Worm (Caenorhabditis elegans) whole organism, late embryonic: ENCODE data around the gene ZK1251.3.

Experiments
- F13H6.1 ChIP-seq: sonication (generic microtip); optimal IDR thresholded peaks from 2 replicates; lab custom pipeline; 2016; ENCODE audit warnings: missing genetic modification characterization, missing compliant biosample characterization
- K09A11.1 ChIP-seq: sonication (generic microtip); optimal IDR thresholded peaks from 2 replicates; lab custom pipeline; 2017; ENCODE audit warnings: antibody characterized with exemption, mild to moderate bottlenecking, missing genetic modification characterization, missing compliant biosample characterization; ENCODE audit not compliant: insufficient read depth
- ahr-1 ChIP-seq: sonication (generic microtip); optimal IDR thresholded peaks from 2 replicates; lab custom pipeline; 2016; ENCODE audit warnings: missing genetic modification characterization, missing compliant biosample characterization
- ama-1 ChIP-seq: fragments of 150-350 bp; optimal IDR thresholded peaks from 2 replicates; lab custom pipeline; 2014
- ceh-14 ChIP-seq: sonication (generic microtip); optimal IDR thresholded peaks from 2 replicates; lab custom pipeline; 2016; ENCODE audit warnings: missing genotype, missing genetic modification characterization, missing compliant biosample characterization
- ceh-2 ChIP-seq: sonication (generic microtip); optimal IDR thresholded peaks from 2 replicates; lab custom pipeline; 2016; ENCODE audit warnings: missing genotype, missing genetic modification characterization, missing compliant biosample characterization
- ceh-24 ChIP-seq: sonication (generic microtip); optimal IDR thresholded peaks from 2 replicates; lab custom pipeline; 2016; ENCODE audit warnings: mild to moderate bottlenecking, missing genetic modification characterization, missing compliant biosample characterization
- ceh-30 ChIP-seq: fragments of 150-350 bp; optimal IDR thresholded peaks from 2 replicates; lab custom pipeline; 2014; ENCODE audit warnings: missing biosample characterization, missing genetic modification characterization
- ceh-34 ChIP-seq: sonication (generic microtip); optimal IDR thresholded peaks from 2 replicates; lab custom pipeline; 2016; ENCODE audit warnings: mild to moderate bottlenecking, missing genetic modification characterization, missing compliant biosample characterization
- ceh-45 ChIP-seq: fragments of 200-800 bp; sonication (Bioruptor generic); IDR thresholded peaks from 2 replicates; pipeline ENCODE4 v1.3.6; 2022; ENCODE audit warnings: missing genetic modification reagents, missing genetic modification characterization, missing compliant biosample characterization
- ceh-6 ChIP-seq: fragments of 200-800 bp; sonication (Bioruptor generic); optimal IDR thresholded peaks from 2 replicates; lab custom pipeline; 2018; ENCODE audit warnings: mild to moderate bottlenecking, missing genetic modification characterization, missing compliant biosample characterization
- ceh-9 ChIP-seq: sonication (generic microtip); optimal IDR thresholded peaks from 2 replicates; lab custom pipeline; 2016; ENCODE audit warnings: mild to moderate bottlenecking, missing genetic modification characterization, inconsistent platforms, missing compliant biosample characterization
- che-1 ChIP-seq: sonication (generic microtip); optimal IDR thresholded peaks from 2 replicates; lab custom pipeline; 2016; ENCODE audit warnings: mild to moderate bottlenecking, missing genetic modification characterization, missing compliant biosample characterization
- dve-1 ChIP-seq: sonication (generic microtip); optimal IDR thresholded peaks from 2 replicates; lab custom pipeline; 2017; ENCODE audit warnings: antibody characterized with exemption, mild to moderate bottlenecking, missing genetic modification characterization, missing compliant biosample characterization
- elt-2 ChIP-seq: sonication (generic microtip); optimal IDR thresholded peaks from 2 replicates; lab custom pipeline; 2016; ENCODE audit warnings: missing genetic modification reagents, missing genetic modification characterization, missing compliant biosample characterization
- fkh-6 ChIP-seq: sonication (generic microtip); optimal IDR thresholded peaks from 2 replicates; lab custom pipeline; 2016; ENCODE audit warnings: missing genetic modification characterization, missing compliant biosample characterization
- gmeb-2 ChIP-seq: sonication (generic microtip); optimal IDR thresholded peaks from 2 replicates; lab custom pipeline; 2016; ENCODE audit warnings: missing genetic modification characterization, inconsistent platforms, missing compliant biosample characterization
- hlh-30 ChIP-seq: sonication (generic microtip); optimal IDR thresholded peaks from 2 replicates; lab custom pipeline; 2017; ENCODE audit warnings: antibody characterized with exemption, missing genetic modification characterization, missing compliant biosample characterization; ENCODE audit not compliant: insufficient read depth
- hlh-6 ChIP-seq: sonication (generic microtip); optimal IDR thresholded peaks from 2 replicates; lab custom pipeline; 2016; ENCODE audit warnings: missing genotype, missing genetic modification characterization, missing compliant biosample characterization
- lim-6 ChIP-seq: sonication (generic microtip); optimal IDR thresholded peaks from 2 replicates; lab custom pipeline; 2016; ENCODE audit warnings: missing genetic modification characterization, missing compliant biosample characterization
- madf-2 ChIP-seq: sonication (generic microtip); optimal IDR thresholded peaks from 2 replicates; lab custom pipeline; 2017; ENCODE audit warnings: missing genetic modification characterization, missing compliant biosample characterization
- nfya-1 ChIP-seq: sonication (generic microtip); optimal IDR thresholded peaks from 2 replicates; lab custom pipeline; 2017; ENCODE audit warnings: missing genetic modification characterization, mild to moderate bottlenecking, missing compliant biosample characterization, antibody characterized with exemption, moderate library complexity
- npax-4 ChIP-seq: sonication (generic microtip); optimal IDR thresholded peaks from 2 replicates; lab custom pipeline; 2016; ENCODE audit warnings: missing genetic modification characterization, missing compliant biosample characterization
- odd-2 ChIP-seq: sonication (generic microtip); optimal IDR thresholded peaks from 2 replicates; lab custom pipeline; 2017; ENCODE audit warnings: antibody characterized with exemption, mild to moderate bottlenecking, missing genetic modification characterization, missing compliant biosample characterization
- pha-4 ChIP-seq: fragments of 150-350 bp; optimal IDR thresholded peaks from 2 replicates; lab custom pipeline; 2018; ENCODE audit warnings: missing biosample characterization, missing genetic modification reagents, missing genetic modification characterization
- pqm-1 ChIP-seq: sonication (generic microtip); optimal IDR thresholded peaks from 2 replicates; lab custom pipeline; 2016; ENCODE audit warnings: missing genetic modification characterization, missing compliant biosample characterization
- rnt-1 ChIP-seq: sonication (generic microtip); optimal IDR thresholded peaks from 2 replicates; lab custom pipeline; 2016; ENCODE audit warnings: missing genetic modification characterization, missing compliant biosample characterization
- sdc-2 ChIP-seq: sonication (generic microtip); optimal IDR thresholded peaks from 2 replicates; lab custom pipeline; 2016; ENCODE audit warnings: missing genotype, missing genetic modification characterization, missing compliant biosample characterization
- sox-2 ChIP-seq: fragments of 200-800 bp; sonication (Bioruptor generic); IDR thresholded peaks from 2 replicates; pipeline ENCODE4 v1.3.6; 2022; ENCODE audit warnings: missing genetic modification reagents, missing genetic modification characterization, missing compliant biosample characterization
- sox-4 ChIP-seq: sonication (generic microtip); optimal IDR thresholded peaks from 2 replicates; lab custom pipeline; 2017; ENCODE audit warnings: mild to moderate bottlenecking, missing genetic modification characterization, inconsistent platforms, missing compliant biosample characterization
- tbx-2 ChIP-seq: sonication (generic microtip); optimal IDR thresholded peaks from 2 replicates; lab custom pipeline; 2016; ENCODE audit warnings: missing genetic modification characterization, missing compliant biosample characterization
- tbx-7 ChIP-seq: sonication (generic microtip); optimal IDR thresholded peaks from 2 replicates; lab custom pipeline; 2016; ENCODE audit warnings: missing genotype, missing genetic modification characterization, missing compliant biosample characterization
- unc-42 ChIP-seq: sonication (generic microtip); optimal IDR thresholded peaks from 2 replicates; lab custom pipeline; 2016; ENCODE audit warnings: missing genotype, missing genetic modification characterization, missing compliant biosample characterization
- unc-86 ChIP-seq: sonication (generic microtip); optimal IDR thresholded peaks from 2 replicates; lab custom pipeline; 2016; ENCODE audit warnings: missing genetic modification characterization, missing compliant biosample characterization
- ztf-16 ChIP-seq: sonication (generic microtip); optimal IDR thresholded peaks from 2 replicates; lab custom pipeline; 2017; ENCODE audit warnings: missing genetic modification characterization, missing compliant biosample characterization

The ZK1251.3 gene

DNA sequence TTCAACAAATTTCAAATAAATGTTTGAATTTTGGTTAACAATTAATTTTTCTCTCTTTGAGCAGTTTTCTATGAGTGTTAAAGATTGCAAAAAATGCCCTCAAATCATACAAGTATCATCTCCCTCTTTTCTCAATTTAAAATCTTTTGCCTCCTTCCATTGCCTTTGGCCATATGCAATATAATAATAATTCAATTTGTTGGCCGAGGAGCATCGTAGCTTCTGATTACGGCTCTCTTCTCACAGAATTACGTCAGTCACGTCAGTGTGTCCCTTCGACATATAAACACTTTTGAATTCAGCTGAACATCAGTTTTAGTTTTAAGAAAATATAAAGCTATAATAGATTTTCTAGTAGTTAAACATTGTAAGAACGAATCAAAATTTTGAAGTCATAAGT lies 27.9 kb upstream of the ZK1251.3 start:
- TF ChIP-seq madf-2 (tag; lab: Kevin White, UChicago) (no peak), unc-42 (peak; percentile 85)

ce11 chrIV:9657753-9658152 lies 25.7 kb upstream of the ZK1251.3 start, which contains the start of gene acc-1:
acc-1 (plus strand) TSS chrIV:9658053.
- TF ChIP-seq odd-2 (tag; lab: Kevin White, UChicago), result no peak
- TF ChIP-seq gmeb-2, result no peak
- TF ChIP-seq F13H6.1 (tag; lab: Kevin White, UChicago), result no peak
- TF ChIP-seq dve-1 (tag; lab: Kevin White, UChicago), result no peak
- no peak for TF ChIP-seq tbx-7 (tag; lab: Kevin White, UChicago)
- TF ChIP-seq unc-86 (tag; lab: Kevin White, UChicago), result no peak
- TF ChIP-seq, all 69 proteins: peak for 0

ce11 chrIV:9659999-9660398 lies 23.5 kb upstream of the ZK1251.3 start:
- TF ChIP-seq unc-42, result peak; percentile 82
- no peak for TF ChIP-seq ceh-2 (tag; lab: Kevin White, UChicago)
- TF ChIP-seq, all 69 proteins: peak for 1

DNA sequence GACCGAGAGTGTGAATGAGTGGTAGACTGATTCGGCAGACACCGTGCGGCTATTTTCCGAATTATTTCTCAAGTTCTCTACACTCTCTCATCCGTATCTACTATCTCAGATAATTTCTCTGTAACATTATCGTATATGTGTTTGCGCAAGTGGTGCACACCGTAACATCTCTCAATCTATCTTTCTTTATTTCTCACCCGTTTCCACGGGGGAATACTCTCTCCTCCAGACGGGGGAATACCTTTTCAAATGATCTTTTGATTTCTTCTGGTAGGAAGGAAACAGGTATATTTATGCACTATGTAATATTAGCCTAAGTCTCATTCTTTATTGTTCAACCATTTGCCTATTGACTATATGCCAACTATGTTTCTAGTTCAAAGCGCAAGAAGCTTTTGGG lies 16.4 kb upstream of the ZK1251.3 start:
- TF ChIP-seq nfya-1 (tag; lab: Kevin White, UChicago) (peak; percentile 25), hlh-6 (tag; lab: Kevin White, UChicago) (no peak), ceh-34 (tag; lab: Kevin White, UChicago) (peak; percentile 38), pqm-1 (tag; lab: Kevin White, UChicago) (no peak), ceh-24 (tag; lab: Kevin White, UChicago) (no peak), lim-6 (tag; lab: Kevin White, UChicago) (no peak), npax-4 (tag; lab: Kevin White, UChicago) (no peak), hlh-30 (tag; lab: Kevin White, UChicago) (no peak), ztf-16 (tag; lab: Kevin White, UChicago) (no peak), elt-2 (tag; lab: Kevin White, UChicago) (peak; percentile 19), ceh-9 (tag; lab: Kevin White, UChicago) (no peak), gmeb-2 (no peak), K09A11.1 (tag; lab: Kevin White, UChicago) (no peak), ceh-14 (no peak), ceh-30 (tag; lab: Kevin White, UChicago) (peak; percentile 8), ahr-1 (tag; lab: Kevin White, UChicago) (no peak), ceh-6 (GFP tag; lab: Kevin White, UChicago) (no peak), sdc-2 (tag; lab: Kevin White, UChicago) (no peak), unc-42 (no peak), ama-1 (lab: Kevin White, UChicago) (no peak), fkh-6 (tag; lab: Kevin White, UChicago) (no peak), ceh-2 (tag; lab: Kevin White, UChicago) (no peak), ceh-45 (GFP tag; lab: Robert Waterston, UW) (no peak), pha-4 (no peak), tbx-2 (tag; lab: Kevin White, UChicago) (peak; percentile 45), tbx-7 (tag; lab: Kevin White, UChicago) (no peak), che-1 (no peak), sox-2 (GFP tag; lab: Robert Waterston, UW) (no peak), sox-4 (no peak), F13H6.1 (tag; lab: Kevin White, UChicago) (no peak), rnt-1 (tag; lab: Kevin White, UChicago) (no peak)
